Fruit fly (Drosophila melanogaster): ENCODE results near the gene PpD3.

Gene PpD3

DNA sequence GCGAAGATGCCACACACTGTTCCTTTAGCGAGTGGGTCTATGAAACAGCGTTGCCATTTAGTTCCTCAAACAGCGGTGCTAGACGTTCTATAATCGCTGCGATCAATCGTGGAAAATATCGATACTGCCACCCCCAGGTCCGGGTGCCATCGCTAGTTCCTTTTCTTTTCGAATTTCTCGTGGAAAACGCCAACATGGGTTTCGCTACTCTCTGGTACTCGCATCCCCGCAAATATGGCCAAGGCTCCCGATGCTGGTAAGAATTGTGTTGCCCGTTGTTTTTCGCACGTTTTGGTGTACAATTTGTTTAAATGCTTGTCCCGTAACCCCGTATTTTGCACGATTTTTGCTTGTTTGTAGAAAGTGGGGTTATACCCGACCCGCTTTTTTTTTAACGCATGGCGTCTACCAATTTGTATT is 30.3 kb downstream of the PpD3 start, which contains the start of gene RpS29 (continued):
- TF ChIP-seq Dbx (GFP tag; IDR thresholded peaks at IDR 0.05) (peak; percentile 93), nerfin-1 (tag; optimal IDR thresholded peaks at IDR 0.05) (peak; percentile 75), CG3995 (GFP tag; optimal IDR thresholded peaks at IDR 0.05) (peak; percentile 74), otp (GFP tag; IDR thresholded peaks at IDR 0.05) (peak; percentile 66; the same call in 2 of the 3 replicates), amos (GFP tag; IDR thresholded peaks at IDR 0.05; ENCODE audit: partially characterized antibody) (peak; percentile 99), Rx (GFP tag; IDR thresholded peaks at IDR 0.05) (peak; percentile 73), gfzf (GFP tag; optimal IDR thresholded peaks at IDR 0.05) (peak; percentile 54), Aef1 (GFP tag; IDR thresholded peaks at IDR 0.05) (peak; percentile 77), CG31365 (tag; optimal IDR thresholded peaks at IDR 0.05) (peak; percentile 51), scrt (GFP tag; optimal IDR thresholded peaks at IDR 0.05) (peak; percentile 73), bigmax (GFP tag; optimal IDR thresholded peaks at IDR 0.05) (peak; percentile 99), cad (GFP tag; optimal IDR thresholded peaks at IDR 0.05) (no peak), CG10267 (tag; optimal IDR thresholded peaks at IDR 0.05) (peak; percentile 84), h (optimal IDR thresholded peaks at IDR 0.05) (no peak), eve (GFP tag; optimal IDR thresholded peaks at IDR 0.05) (no peak), crol (GFP tag; IDR thresholded peaks at IDR 0.05) (no peak), CG6254 (GFP tag; optimal IDR thresholded peaks at IDR 0.05) (no peak), sc (optimal IDR thresholded peaks at IDR 0.05) (no peak), sc (GFP tag; optimal IDR thresholded peaks at IDR 0.05) (no peak), CG6689 (GFP tag; IDR thresholded peaks at IDR 0.05) (peak; percentile 28; the same call in 1 of the 2 replicates), BtbVII (GFP tag; optimal IDR thresholded peaks at IDR 0.05) (peak; percentile 78), NC2β (GFP tag; optimal IDR thresholded peaks at IDR 0.05) (peak; percentile 96), ab (GFP tag; optimal IDR thresholded peaks at IDR 0.05) (peak; percentile 57), CG5180 (GFP tag; optimal IDR thresholded peaks at IDR 0.05) (peak; percentile 24), fru (optimal IDR thresholded peaks at IDR 0.05) (no peak), CG10979 (tag; optimal IDR thresholded peaks at IDR 0.05) (peak; percentile 36), Hr51 (GFP tag; optimal IDR thresholded peaks at IDR 0.05) (peak; percentile 50 to 85), CG18764 (GFP tag; optimal IDR thresholded peaks at IDR 0.05) (peak; percentile 76), ken (GFP tag; IDR thresholded peaks at IDR 0.05) (peak; percentile 92), pzg (GFP tag; optimal IDR thresholded peaks at IDR 0.05) (peak; percentile 100), CG4707 (GFP tag; optimal IDR thresholded peaks at IDR 0.05) (no peak), CG11085 (GFP tag; IDR thresholded peaks at IDR 0.05) (peak; percentile 79), sisA (GFP tag; IDR thresholded peaks at IDR 0.05) (peak; percentile 74), toy (GFP tag; IDR thresholded peaks at IDR 0.05) (peak; percentile 51; the same call in 1 of the 2 replicates), cas (GFP tag; IDR thresholded peaks at IDR 0.05) (peak; percentile 68; the same call in 1 of the 2 replicates), CG15073 (GFP tag; optimal IDR thresholded peaks at IDR 0.05) (no peak), CG11504 (tag; optimal IDR thresholded peaks at IDR 0.05) (peak; percentile 67), tup (GFP tag; optimal IDR thresholded peaks at IDR 0.05) (peak; percentile 45), CG1024 (GFP tag; IDR thresholded peaks at IDR 0.05) (peak; percentile 64), CG8388 (GFP tag; optimal IDR thresholded peaks at IDR 0.05) (peak; percentile 52), slou (GFP tag; optimal IDR thresholded peaks at IDR 0.05) (peak; percentile 79), Atf6 (GFP tag; IDR thresholded peaks at IDR 0.05) (peak; percentile 72), en (GFP tag; optimal IDR thresholded peaks at IDR 0.05) (peak; percentile 59), CG12236 (GFP tag; optimal IDR thresholded peaks at IDR 0.05) (peak; percentile 42), CG2129 (GFP tag; IDR thresholded peaks at IDR 0.05; ENCODE audit: partially characterized antibody) (peak; percentile 84), YL-1 (GFP tag; optimal IDR thresholded peaks at IDR 0.05) (peak; percentile 99), Sry-β (GFP tag; optimal IDR thresholded peaks at IDR 0.05) (peak; percentile 53), Eip74EF (GFP tag; optimal IDR thresholded peaks at IDR 0.05) (peak in 1 of 2 experiments; percentile 69), CG18476 (GFP tag; optimal IDR thresholded peaks at IDR 0.05) (peak; percentile 18), fd96Cb (tag; optimal IDR thresholded peaks at IDR 0.05) (peak; percentile 8), PHDP (tag; optimal IDR thresholded peaks at IDR 0.05) (peak; percentile 67)

All from whole organism, embryonic.